Fruit fly (Drosophila melanogaster) whole organism, prepupa: ENCODE data around the gene bsk.

Experiments
- Blimp-1 ChIP-seq: fragments of 200-800 bp; sonication (Bioruptor generic); optimal IDR thresholded peaks from 3 replicates; lab custom pipeline; 2017; ENCODE audit warnings: missing biosample characterization, missing genetic modification characterization, mild to moderate bottlenecking, moderate library complexity, missing genetic modification reagents
- CG10631 ChIP-seq: fragments of 200-800 bp; sonication (Bioruptor generic); optimal IDR thresholded peaks from 2 replicates; lab custom pipeline; 2016; ENCODE audit warnings: missing biosample characterization, missing genetic modification characterization
- CG10669 ChIP-seq: fragments of 200-800 bp; sonication (Bioruptor generic); optimal IDR thresholded peaks from 3 replicates; lab custom pipeline; 2018; ENCODE audit warnings: missing biosample characterization, mild to moderate bottlenecking, missing genetic modification characterization, moderate library complexity
- CG11902 ChIP-seq: fragments of 200-800 bp; sonication (Bioruptor generic); optimal IDR thresholded peaks from 3 replicates; lab custom pipeline; 2016; ENCODE audit warnings: missing biosample characterization, missing genetic modification characterization
- CG15336 ChIP-seq: fragments of 200-800 bp; sonication (Bioruptor generic); IDR thresholded peaks from 2 replicates; pipeline ENCODE4 v1.3.6; 2022; ENCODE audit warnings: missing biosample characterization, missing genetic modification characterization
- CG16779 ChIP-seq: fragments of 200-800 bp; sonication (Bioruptor generic); optimal IDR thresholded peaks from 3 replicates; lab custom pipeline; 2017; ENCODE audit warnings: missing biosample characterization, mild to moderate bottlenecking, missing genetic modification characterization
- CG3032 ChIP-seq: fragments of 200-800 bp; optimal IDR thresholded peaks from 2 replicates; lab custom pipeline; 2019; ENCODE audit warnings: missing biosample characterization, mild to moderate bottlenecking, missing genetic modification characterization, moderate library complexity
- CG31627 ChIP-seq: fragments of 200-800 bp; sonication (Bioruptor generic); optimal IDR thresholded peaks from 3 replicates; lab custom pipeline; 2016; ENCODE audit warnings: missing biosample characterization, missing genetic modification characterization
- CG32006 ChIP-seq: fragments of 200-800 bp; sonication (Bioruptor generic); optimal IDR thresholded peaks from 3 replicates; lab custom pipeline; 2017; ENCODE audit warnings: missing biosample characterization, mild to moderate bottlenecking, missing genetic modification characterization
- CG3919 ChIP-seq: fragments of 200-800 bp; sonication (Bioruptor generic); optimal IDR thresholded peaks from 3 replicates; lab custom pipeline; 2016; ENCODE audit warnings: missing biosample characterization, missing genetic modification characterization
- CG4318 ChIP-seq: fragments of 200-800 bp; sonication (Bioruptor generic); optimal IDR thresholded peaks from 3 replicates; lab custom pipeline; 2017; ENCODE audit warnings: missing biosample characterization, mild to moderate bottlenecking, missing genetic modification characterization
- CG6276 ChIP-seq: fragments of 200-800 bp; sonication (Bioruptor generic); optimal IDR thresholded peaks from 2 replicates; lab custom pipeline; 2017; ENCODE audit warnings: missing biosample characterization, mild to moderate bottlenecking, missing genetic modification characterization
- CG6792 ChIP-seq: fragments of 200-800 bp; sonication (Bioruptor generic); optimal IDR thresholded peaks from 3 replicates; lab custom pipeline; 2016; ENCODE audit warnings: missing biosample characterization, missing genetic modification characterization
- CG6854 ChIP-seq: fragments of 200-800 bp; sonication (Bioruptor generic); optimal IDR thresholded peaks from 2 replicates; lab custom pipeline; 2017; ENCODE audit warnings: missing biosample characterization, mild to moderate bottlenecking, missing genetic modification characterization
- CG7368 ChIP-seq: fragments of 200-800 bp; sonication (Bioruptor generic); optimal IDR thresholded peaks from 3 replicates; lab custom pipeline; 2016; ENCODE audit warnings: missing biosample characterization, missing genetic modification characterization
- CG8119 ChIP-seq: fragments of 200-800 bp; sonication (Bioruptor generic); IDR thresholded peaks from 3 replicates; pipeline ENCODE4 v1.3.6; 2022; ENCODE audit warnings: missing biosample characterization, missing genetic modification characterization
- CG8632 ChIP-seq: fragments of 200-800 bp; sonication (Bioruptor generic); optimal IDR thresholded peaks from 3 replicates; lab custom pipeline; 2016; ENCODE audit warnings: missing biosample characterization, missing genetic modification characterization
- Eip75B ChIP-seq: fragments of 200-800 bp; sonication (Bioruptor generic); optimal IDR thresholded peaks from 3 replicates; lab custom pipeline; 2016; ENCODE audit warnings: missing biosample characterization, missing genetic modification characterization
- Eip78C ChIP-seq: fragments of 200-800 bp; sonication (Bioruptor generic); peaks from one replicate; lab custom pipeline; 2016; ENCODE audit warnings: missing biosample characterization, missing genetic modification characterization
- Eip93F ChIP-seq: fragments of 200-800 bp; sonication (Bioruptor generic); optimal IDR thresholded peaks from 2 replicates; lab custom pipeline; 2016; ENCODE audit warnings: missing biosample characterization, mild to moderate bottlenecking, missing genetic modification characterization
- Ets21C ChIP-seq: fragments of 200-800 bp; sonication (Bioruptor generic); optimal IDR thresholded peaks from 3 replicates; lab custom pipeline; 2016; ENCODE audit warnings: missing biosample characterization, missing genetic modification characterization
- Ets96B ChIP-seq: fragments of 200-800 bp; optimal IDR thresholded peaks from 2 replicates; lab custom pipeline; 2019; ENCODE audit warnings: missing biosample characterization, mild to moderate bottlenecking, missing genetic modification characterization, moderate library complexity
- Gug ChIP-seq: fragments of 200-800 bp; sonication (Bioruptor generic); IDR thresholded peaks from 2 replicates; pipeline ENCODE4 v1.3.6; 2022; ENCODE audit warnings: missing biosample characterization, missing genetic modification characterization
- Hr38 ChIP-seq: sonication (Bioruptor generic); optimal IDR thresholded peaks from 2 replicates; lab custom pipeline; 2016; ENCODE audit warnings: missing biosample characterization, missing genetic modification characterization
- Hr39 ChIP-seq: fragments of 200-800 bp; sonication (Bioruptor generic); optimal IDR thresholded peaks from 2 replicates; lab custom pipeline; 2016; ENCODE audit warnings: missing biosample characterization, missing genetic modification characterization
- Hr4 ChIP-seq: fragments of 200-800 bp; sonication (Bioruptor generic); optimal IDR thresholded peaks from 3 replicates; lab custom pipeline; 2016; ENCODE audit warnings: missing biosample characterization, missing genetic modification characterization
- Lpt ChIP-seq: fragments of 200-800 bp; sonication (Bioruptor generic); optimal IDR thresholded peaks from 3 replicates; lab custom pipeline; 2016; ENCODE audit warnings: missing biosample characterization, missing genetic modification characterization
- Met ChIP-seq: fragments of 200-800 bp; sonication (Bioruptor generic); optimal IDR thresholded peaks from 3 replicates; lab custom pipeline; 2016; ENCODE audit warnings: missing biosample characterization, missing genetic modification characterization
- OdsH ChIP-seq: fragments of 200-800 bp; sonication (Bioruptor generic); optimal IDR thresholded peaks from 3 replicates; lab custom pipeline; 2016; ENCODE audit warnings: missing biosample characterization, missing genetic modification characterization
- Smox ChIP-seq: fragments of 200-800 bp; sonication (Bioruptor generic); optimal IDR thresholded peaks from 3 replicates; lab custom pipeline; 2016; ENCODE audit warnings: missing biosample characterization, missing genetic modification characterization
- Sox14 ChIP-seq: fragments of 200-800 bp; sonication (Bioruptor generic); optimal IDR thresholded peaks from 3 replicates; lab custom pipeline; 2016; ENCODE audit warnings: missing biosample characterization, missing genetic modification characterization
- Sox15 ChIP-seq: fragments of 200-800 bp; sonication (Bioruptor generic); optimal IDR thresholded peaks from 3 replicates; lab custom pipeline; 2016; ENCODE audit warnings: missing biosample characterization, missing genetic modification characterization
- achi ChIP-seq: fragments of 200-800 bp; sonication (Bioruptor generic); optimal IDR thresholded peaks from 3 replicates; lab custom pipeline; 2016; ENCODE audit warnings: missing biosample characterization, missing genetic modification characterization
- acj6 ChIP-seq: fragments of 200-800 bp; sonication (Bioruptor generic); optimal IDR thresholded peaks from 3 replicates; lab custom pipeline; 2016; ENCODE audit warnings: missing biosample characterization, missing genetic modification characterization
- dac ChIP-seq: fragments of 200-800 bp; sonication (Bioruptor generic); optimal IDR thresholded peaks from 2 replicates; lab custom pipeline; 2017; ENCODE audit warnings: missing biosample characterization, mild to moderate bottlenecking, missing genetic modification characterization
- dsx ChIP-seq: fragments of 200-800 bp; optimal IDR thresholded peaks from 3 replicates; lab custom pipeline; 2019; ENCODE audit warnings: missing biosample characterization, mild to moderate bottlenecking, missing genetic modification characterization, moderate library complexity; ENCODE audit not compliant: poor library complexity, severe bottlenecking
- eg ChIP-seq: fragments of 200-800 bp; sonication (Bioruptor generic); IDR thresholded peaks from 3 replicates; pipeline ENCODE4 v1.3.6; 2022; ENCODE audit warnings: missing biosample characterization, missing genetic modification characterization
- esn ChIP-seq: fragments of 200-800 bp; sonication (Bioruptor generic); optimal IDR thresholded peaks from 2 replicates; lab custom pipeline; 2016; ENCODE audit warnings: missing biosample characterization, mild to moderate bottlenecking, missing genetic modification characterization, moderate library complexity
- fkh ChIP-seq: fragments of 200-800 bp; sonication (Bioruptor generic); optimal IDR thresholded peaks from 3 replicates; lab custom pipeline; 2017; ENCODE audit warnings: missing biosample characterization, mild to moderate bottlenecking, missing genetic modification characterization, moderate library complexity
- lz ChIP-seq: fragments of 200-800 bp; sonication (Bioruptor generic); optimal IDR thresholded peaks from 3 replicates; lab custom pipeline; 2016; ENCODE audit warnings: missing biosample characterization, missing genetic modification characterization
- net ChIP-seq: fragments of 200-800 bp; sonication (Bioruptor generic); optimal IDR thresholded peaks from 3 replicates; lab custom pipeline; 2016; ENCODE audit warnings: missing biosample characterization, missing genetic modification characterization
- pdm3 ChIP-seq: fragments of 200-800 bp; sonication (Bioruptor generic); optimal IDR thresholded peaks from 3 replicates; lab custom pipeline; 2016; ENCODE audit warnings: missing biosample characterization, missing genetic modification characterization
- salr ChIP-seq, 2 experiments: fragments of 200-800 bp; sonication (Bioruptor generic); optimal IDR thresholded peaks; 3 replicates each; lab custom pipeline; 2016 to 2018; ENCODE audit warnings: missing biosample characterization in 2 of 2, missing genetic modification characterization in 2 of 2, mild to moderate bottlenecking in 1 of 2
- spab ChIP-seq: fragments of 200-800 bp; sonication (Bioruptor generic); optimal IDR thresholded peaks from 2 replicates; lab custom pipeline; 2017; ENCODE audit warnings: missing biosample characterization, mild to moderate bottlenecking, missing genetic modification characterization, missing genetic modification reagents
- ss ChIP-seq, 2 experiments: fragments of 200-800 bp; sonication (Bioruptor generic); optimal IDR thresholded peaks; 2 replicates in 1 of 2; 3 replicates in 1 of 2; lab custom pipeline; 2017 to 2018; ENCODE audit warnings: mild to moderate bottlenecking in 2 of 2, missing biosample characterization in 2 of 2, missing genetic modification characterization in 2 of 2, moderate library complexity in 1 of 2
- svp ChIP-seq: fragments of 200-800 bp; sonication (Bioruptor generic); peaks from one replicate; lab custom pipeline; 2016; ENCODE audit warnings: missing biosample characterization, missing genetic modification characterization
- topi ChIP-seq: fragments of 200-800 bp; sonication (Bioruptor generic); optimal IDR thresholded peaks from 3 replicates; lab custom pipeline; 2016; ENCODE audit warnings: missing biosample characterization, missing genetic modification characterization
- vri ChIP-seq: fragments of 200-800 bp; sonication (Bioruptor generic); optimal IDR thresholded peaks from 3 replicates; lab custom pipeline; 2016; ENCODE audit warnings: missing biosample characterization, mild to moderate bottlenecking, missing genetic modification characterization

Gene bsk

DNA sequence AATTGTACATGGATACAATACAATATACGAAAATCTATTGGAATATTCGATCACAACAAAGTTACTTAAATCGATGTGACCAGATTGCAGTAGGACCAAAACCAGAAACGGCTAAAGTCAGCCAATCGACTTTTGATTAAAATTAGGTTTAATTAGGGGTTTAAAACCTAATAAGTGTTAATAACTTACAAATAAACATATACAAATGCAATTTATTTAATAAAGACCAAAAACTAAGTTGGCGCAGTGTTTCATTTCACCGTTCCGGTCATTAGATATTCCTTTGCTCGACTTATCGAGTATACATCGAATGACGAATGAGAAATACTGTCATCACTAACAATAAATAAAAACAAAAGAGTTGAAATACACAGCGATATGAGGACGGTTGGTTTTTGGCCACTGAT lies at the start of gene bsk, which contains the start of gene CG31717:
Gene bsk, minus strand, starts transcription at position 61 of the 407 bp plus-strand sequence.
Gene CG31717, plus strand, starts transcription at position 297 of the 407 bp plus-strand sequence.
- TF ChIP-seq ss (GFP tag; optimal IDR thresholded peaks at IDR 0.05; lab: Kevin White, UChicago) = no peak
- no peak for TF ChIP-seq CG3919 (GFP tag; lab: Kevin White, UChicago)
- no peak for TF ChIP-seq Ets21C (GFP tag; lab: Kevin White, UChicago)
- TF ChIP-seq Gug (GFP tag; lab: Robert Waterston, UW) = no peak
- TF ChIP-seq CG4318 = no peak
- no peak for TF ChIP-seq acj6
- TF ChIP-seq Lpt (GFP tag; lab: Kevin White, UChicago) = no peak
- no peak for TF ChIP-seq OdsH (GFP tag; lab: Kevin White, UChicago)
- no peak for TF ChIP-seq eg (GFP tag; lab: Robert Waterston, UW)
- no peak for TF ChIP-seq svp (GFP tag; lab: Kevin White, UChicago)
- TF ChIP-seq Eip93F (GFP tag; lab: Kevin White, UChicago) = no peak
- TF ChIP-seq CG7368 = no peak
- TF ChIP-seq Blimp-1 (GFP tag; lab: Kevin White, UChicago) = no peak
- TF ChIP-seq CG10669 (GFP tag; lab: Kevin White, UChicago) = no peak
- TF ChIP-seq esn (GFP tag; lab: Kevin White, UChicago) = peak; percentile 6
- no peak for TF ChIP-seq salr (GFP tag; optimal IDR thresholded peaks at IDR 0.05; lab: Kevin White, UChicago)
- TF ChIP-seq Hr39 = no peak
- TF ChIP-seq fkh (GFP tag; lab: Kevin White, UChicago) = peak; percentile 36
- no peak for TF ChIP-seq topi (GFP tag; lab: Kevin White, UChicago)
- TF ChIP-seq lz (GFP tag; lab: Kevin White, UChicago) = peak; percentile 10
- peak; percentile 79 for TF ChIP-seq Eip78C (GFP tag; lab: Kevin White, UChicago)
- TF ChIP-seq achi = no peak
- TF ChIP-seq dsx (GFP tag; lab: Kevin White, UChicago) = peak; percentile 97
- no peak for TF ChIP-seq Met (GFP tag; lab: Kevin White, UChicago)
- no peak for TF ChIP-seq Hr38 (GFP tag; lab: Kevin White, UChicago)
- TF ChIP-seq spab = no peak
- TF ChIP-seq Ets96B = no peak
- no peak for TF ChIP-seq pdm3 (GFP tag; lab: Kevin White, UChicago)
- TF ChIP-seq CG8119 = no peak
- TF ChIP-seq CG6276 (GFP tag; lab: Kevin White, UChicago) = no peak
- no peak for TF ChIP-seq CG11902
- no peak for TF ChIP-seq CG6792 (GFP tag; lab: Kevin White, UChicago)
- TF ChIP-seq CG32006 (GFP tag; lab: Kevin White, UChicago) = no peak
- TF ChIP-seq Smox = no peak
- no peak for TF ChIP-seq Hr4
- TF ChIP-seq dac (GFP tag; lab: Kevin White, UChicago) = no peak
- no peak; the same call in 1 of the 2 replicates for TF ChIP-seq CG15336 (GFP tag; lab: Robert Waterston, UW)

DNA sequence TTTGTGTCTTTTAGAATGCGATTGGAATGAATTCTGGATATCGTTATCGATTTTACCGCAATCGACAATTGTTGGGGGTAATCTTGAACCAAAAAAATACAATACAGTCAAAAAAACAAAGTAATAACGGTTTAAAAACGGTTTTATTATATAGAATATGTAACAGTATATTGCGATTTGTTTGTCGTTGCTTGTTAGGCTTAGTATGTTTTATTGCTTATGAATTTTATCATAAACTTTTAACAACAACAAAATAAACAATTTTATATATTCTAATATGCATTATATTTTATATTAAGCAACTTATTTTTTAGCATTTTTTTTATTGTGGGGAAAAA lies 49.5 kb upstream of the bsk start, which contains the start of gene CYLD:
Gene CYLD, minus strand, starts transcription at position 38 of the 338 bp plus-strand sequence.
- TF ChIP-seq CG15336 (GFP tag; lab: Robert Waterston, UW) (peak; percentile 85), CG31627 (peak; percentile 39), CG6276 (GFP tag; lab: Kevin White, UChicago) (no peak), CG3032 (tag; lab: Kevin White, UChicago) (peak; percentile 70), OdsH (GFP tag; lab: Kevin White, UChicago) (peak; percentile 74), CG6792 (GFP tag; lab: Kevin White, UChicago) (peak; percentile 51), Eip75B (GFP tag; lab: Kevin White, UChicago) (peak; percentile 50), CG10631 (GFP tag; lab: Kevin White, UChicago) (peak; percentile 62), Ets96B (peak; percentile 67), CG32006 (GFP tag; lab: Kevin White, UChicago) (no peak), achi (peak; percentile 75), CG4318 (no peak), dsx (GFP tag; lab: Kevin White, UChicago) (no peak), Gug (GFP tag; lab: Robert Waterston, UW) (no peak), salr (GFP tag; optimal IDR thresholded peaks at IDR 0.05; lab: Kevin White, UChicago) (peak in 1 of 2 experiments; percentile 22), spab (no peak), Hr38 (GFP tag; lab: Kevin White, UChicago) (no peak), Sox14 (peak; percentile 41), dac (GFP tag; lab: Kevin White, UChicago) (no peak), acj6 (peak; percentile 60), net (GFP tag; lab: Kevin White, UChicago) (no peak), CG16779 (no peak), Sox15 (GFP tag; lab: Kevin White, UChicago) (peak; percentile 13), Eip78C (GFP tag; lab: Kevin White, UChicago) (peak; percentile 86), CG6854 (GFP tag; lab: Kevin White, UChicago) (no peak), eg (GFP tag; lab: Robert Waterston, UW) (no peak), CG8119 (peak; percentile 71; the same call in 2 of the 3 replicates), Lpt (GFP tag; lab: Kevin White, UChicago) (peak; percentile 35), Eip93F (GFP tag; lab: Kevin White, UChicago) (no peak), CG8632 (peak; percentile 62), vri (GFP tag; lab: Kevin White, UChicago) (no peak), Blimp-1 (GFP tag; lab: Kevin White, UChicago) (no peak), Smox (no peak), Hr39 (no peak)
